Worm (Caenorhabditis elegans) whole organism, late embryonic: ENCODE measurements around the gene ZK546.5.

Experiments used
- C38D4.7 ChIP-seq: fragments of 200-800 bp; sonication (Bioruptor generic); optimal IDR thresholded peaks from 2 replicates; lab custom pipeline; 2018; ENCODE audit warnings: mild to moderate bottlenecking, missing genetic modification characterization, moderate library complexity, missing compliant biosample characterization
- F13H6.1 ChIP-seq: sonication (generic microtip); optimal IDR thresholded peaks from 2 replicates; lab custom pipeline; 2016; ENCODE audit warnings: missing genetic modification characterization, missing compliant biosample characterization
- K09A11.1 ChIP-seq: sonication (generic microtip); optimal IDR thresholded peaks from 2 replicates; lab custom pipeline; 2017; ENCODE audit warnings: antibody characterized with exemption, mild to moderate bottlenecking, missing genetic modification characterization, missing compliant biosample characterization; ENCODE audit not compliant: insufficient read depth
- T23F11.4 ChIP-seq: fragments of 200-800 bp; sonication (Bioruptor generic); optimal IDR thresholded peaks from 2 replicates; lab custom pipeline; 2018; ENCODE audit warnings: mild to moderate bottlenecking, missing genetic modification characterization, missing compliant biosample characterization
- ahr-1 ChIP-seq: sonication (generic microtip); optimal IDR thresholded peaks from 2 replicates; lab custom pipeline; 2016; ENCODE audit warnings: missing genetic modification characterization, missing compliant biosample characterization
- ceh-14 ChIP-seq: sonication (generic microtip); optimal IDR thresholded peaks from 2 replicates; lab custom pipeline; 2016; ENCODE audit warnings: missing genotype, missing genetic modification characterization, missing compliant biosample characterization
- ceh-18 ChIP-seq: sonication (generic microtip); optimal IDR thresholded peaks from 2 replicates; lab custom pipeline; 2016; ENCODE audit warnings: missing genetic modification characterization, missing compliant biosample characterization
- ceh-31 ChIP-seq: sonication (generic microtip); optimal IDR thresholded peaks from 2 replicates; lab custom pipeline; 2016; ENCODE audit warnings: missing genetic modification characterization, missing compliant biosample characterization
- ceh-34 ChIP-seq: sonication (generic microtip); optimal IDR thresholded peaks from 2 replicates; lab custom pipeline; 2016; ENCODE audit warnings: mild to moderate bottlenecking, missing genetic modification characterization, missing compliant biosample characterization
- ceh-48 ChIP-seq: sonication (generic microtip); optimal IDR thresholded peaks from 2 replicates; lab custom pipeline; 2016; ENCODE audit warnings: missing genetic modification characterization, inconsistent platforms, missing compliant biosample characterization
- ceh-6 ChIP-seq: fragments of 200-800 bp; sonication (Bioruptor generic); optimal IDR thresholded peaks from 2 replicates; lab custom pipeline; 2018; ENCODE audit warnings: mild to moderate bottlenecking, missing genetic modification characterization, missing compliant biosample characterization
- ceh-9 ChIP-seq: sonication (generic microtip); optimal IDR thresholded peaks from 2 replicates; lab custom pipeline; 2016; ENCODE audit warnings: mild to moderate bottlenecking, missing genetic modification characterization, inconsistent platforms, missing compliant biosample characterization
- che-1 ChIP-seq: sonication (generic microtip); optimal IDR thresholded peaks from 2 replicates; lab custom pipeline; 2016; ENCODE audit warnings: mild to moderate bottlenecking, missing genetic modification characterization, missing compliant biosample characterization
- dmd-4 ChIP-seq: sonication (generic microtip); optimal IDR thresholded peaks from 2 replicates; lab custom pipeline; 2016; ENCODE audit warnings: borderline replicate concordance, missing genetic modification characterization, missing compliant biosample characterization
- dve-1 ChIP-seq: sonication (generic microtip); optimal IDR thresholded peaks from 2 replicates; lab custom pipeline; 2017; ENCODE audit warnings: antibody characterized with exemption, mild to moderate bottlenecking, missing genetic modification characterization, missing compliant biosample characterization
- elt-2 ChIP-seq: sonication (generic microtip); optimal IDR thresholded peaks from 2 replicates; lab custom pipeline; 2016; ENCODE audit warnings: missing genetic modification reagents, missing genetic modification characterization, missing compliant biosample characterization
- ets-4 ChIP-seq: sonication (generic microtip); optimal IDR thresholded peaks from 2 replicates; lab custom pipeline; 2016; ENCODE audit warnings: missing genetic modification characterization, missing compliant biosample characterization
- fax-1 ChIP-seq: sonication (generic microtip); optimal IDR thresholded peaks from 2 replicates; lab custom pipeline; 2016; ENCODE audit warnings: missing genotype, missing genetic modification characterization, missing compliant biosample characterization
- fkh-6 ChIP-seq: sonication (generic microtip); optimal IDR thresholded peaks from 2 replicates; lab custom pipeline; 2016; ENCODE audit warnings: missing genetic modification characterization, missing compliant biosample characterization
- gmeb-2 ChIP-seq: sonication (generic microtip); optimal IDR thresholded peaks from 2 replicates; lab custom pipeline; 2016; ENCODE audit warnings: missing genetic modification characterization, inconsistent platforms, missing compliant biosample characterization
- hlh-15 ChIP-seq: sonication (generic microtip); optimal IDR thresholded peaks from 2 replicates; lab custom pipeline; 2016; ENCODE audit warnings: missing genetic modification characterization, missing compliant biosample characterization
- hlh-8 ChIP-seq: sonication (generic microtip); optimal IDR thresholded peaks from 2 replicates; lab custom pipeline; 2016; ENCODE audit warnings: missing genotype, missing genetic modification characterization, missing compliant biosample characterization
- lin-11 ChIP-seq: fragments of 200-800 bp; sonication (Bioruptor generic); optimal IDR thresholded peaks from 2 replicates; lab custom pipeline; 2018; ENCODE audit warnings: mild to moderate bottlenecking, missing genetic modification characterization, missing compliant biosample characterization
- madf-2 ChIP-seq: sonication (generic microtip); optimal IDR thresholded peaks from 2 replicates; lab custom pipeline; 2017; ENCODE audit warnings: missing genetic modification characterization, missing compliant biosample characterization
- nhr-232 ChIP-seq: sonication (generic microtip); optimal IDR thresholded peaks from 2 replicates; lab custom pipeline; 2016; ENCODE audit warnings: missing genetic modification characterization, missing compliant biosample characterization
- npax-4 ChIP-seq: sonication (generic microtip); optimal IDR thresholded peaks from 2 replicates; lab custom pipeline; 2016; ENCODE audit warnings: missing genetic modification characterization, missing compliant biosample characterization
- odd-2 ChIP-seq: sonication (generic microtip); optimal IDR thresholded peaks from 2 replicates; lab custom pipeline; 2017; ENCODE audit warnings: antibody characterized with exemption, mild to moderate bottlenecking, missing genetic modification characterization, missing compliant biosample characterization
- pat-9 ChIP-seq: fragments of 200-800 bp; sonication (Bioruptor generic); optimal IDR thresholded peaks from 2 replicates; lab custom pipeline; 2018; ENCODE audit warnings: mild to moderate bottlenecking, missing genetic modification characterization, moderate library complexity, missing compliant biosample characterization
- pha-2 ChIP-seq: sonication (generic microtip); optimal IDR thresholded peaks from 2 replicates; lab custom pipeline; 2017; ENCODE audit warnings: mild to moderate bottlenecking, missing genetic modification characterization, missing compliant biosample characterization
- ref-2 ChIP-seq: sonication (generic microtip); optimal IDR thresholded peaks from 2 replicates; lab custom pipeline; 2016; ENCODE audit warnings: missing genetic modification characterization, missing compliant biosample characterization
- sdc-2 ChIP-seq: sonication (generic microtip); optimal IDR thresholded peaks from 2 replicates; lab custom pipeline; 2016; ENCODE audit warnings: missing genotype, missing genetic modification characterization, missing compliant biosample characterization
- sox-2 ChIP-seq: fragments of 200-800 bp; sonication (Bioruptor generic); IDR thresholded peaks from 2 replicates; pipeline ENCODE4 v1.3.6; 2022; ENCODE audit warnings: missing genetic modification reagents, missing genetic modification characterization, missing compliant biosample characterization
- syd-9 ChIP-seq: sonication (generic microtip); optimal IDR thresholded peaks from 2 replicates; lab custom pipeline; 2016; ENCODE audit warnings: mild to moderate bottlenecking, missing genetic modification characterization, moderate library complexity, missing compliant biosample characterization
- tbx-2 ChIP-seq: sonication (generic microtip); optimal IDR thresholded peaks from 2 replicates; lab custom pipeline; 2016; ENCODE audit warnings: missing genetic modification characterization, missing compliant biosample characterization
- tbx-7 ChIP-seq: sonication (generic microtip); optimal IDR thresholded peaks from 2 replicates; lab custom pipeline; 2016; ENCODE audit warnings: missing genotype, missing genetic modification characterization, missing compliant biosample characterization
- unc-86 ChIP-seq: sonication (generic microtip); optimal IDR thresholded peaks from 2 replicates; lab custom pipeline; 2016; ENCODE audit warnings: missing genetic modification characterization, missing compliant biosample characterization

Gene ZK546.5

DNA sequence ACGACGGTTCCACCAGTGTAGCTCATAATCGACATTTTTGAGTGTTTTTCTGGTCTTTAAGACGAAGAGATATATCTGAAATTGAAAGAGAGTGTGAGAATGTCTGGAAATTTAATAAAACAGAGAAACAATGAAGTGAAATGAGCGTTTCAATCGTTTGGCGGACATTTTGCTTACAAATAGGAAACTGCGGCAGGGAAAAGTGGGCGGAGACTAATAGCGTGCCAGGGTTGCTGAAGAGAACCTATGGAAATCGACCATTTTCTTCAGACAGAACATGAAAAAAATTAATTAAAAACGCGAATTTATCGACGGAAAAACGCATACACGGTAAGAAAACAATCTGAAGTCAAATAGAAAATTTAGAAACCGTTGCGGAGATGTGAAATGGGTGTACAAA lies 19.7 kb downstream of the ZK546.5 start, which contains the start of gene pbs-3 (continued):
- no peak for TF ChIP-seq fkh-6
- TF ChIP-seq gmeb-2 (tag; lab: Kevin White, UChicago), result no peak
- TF ChIP-seq madf-2 (tag; lab: Kevin White, UChicago), result peak; percentile 6
- no peak for TF ChIP-seq dve-1 (tag; lab: Kevin White, UChicago)
- TF ChIP-seq pat-9 (tag; lab: Kevin White, UChicago), result no peak
- no peak for TF ChIP-seq npax-4 (tag; lab: Kevin White, UChicago)
- no peak for TF ChIP-seq syd-9 (tag; lab: Kevin White, UChicago)
- TF ChIP-seq sox-2 (GFP tag; lab: Robert Waterston, UW), result peak; percentile 15; the same call in 1 of the 2 replicates
- TF ChIP-seq ref-2, result peak; percentile 46
- TF ChIP-seq tbx-2 (tag; lab: Kevin White, UChicago), result peak; percentile 88
- no peak for TF ChIP-seq ahr-1 (tag; lab: Kevin White, UChicago)
- peak; percentile 13 for TF ChIP-seq unc-86
- TF ChIP-seq hlh-15, result no peak
- peak; percentile 74 for TF ChIP-seq ceh-14 (tag; lab: Kevin White, UChicago)
- peak; percentile 44 for TF ChIP-seq ceh-18
- no peak for TF ChIP-seq sdc-2 (tag; lab: Kevin White, UChicago)

DNA sequence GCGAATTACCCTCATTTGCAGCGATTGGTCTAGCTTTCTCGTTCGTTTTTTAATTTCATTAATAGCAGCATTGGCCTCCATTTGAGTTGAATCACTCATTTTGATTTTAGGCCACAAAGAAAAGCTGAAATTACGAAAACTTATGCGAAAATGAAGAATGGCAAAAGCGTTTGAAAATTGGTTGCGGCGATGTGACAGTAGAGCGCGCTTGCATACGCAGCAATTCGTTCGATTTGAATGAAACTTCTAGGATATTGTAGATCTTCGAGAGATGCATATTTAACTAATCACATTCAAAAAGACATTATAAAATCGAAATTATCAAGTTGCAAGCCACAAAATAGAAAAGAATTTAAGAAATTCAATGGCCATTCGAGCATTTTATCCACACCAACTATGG lies 24.1 kb downstream of the ZK546.5 start, which contains the start of gene ulp-2:
ulp-2 (minus strand) TSS at position 158 of the 400 bp plus-strand sequence.
- TF ChIP-seq ceh-48 (tag; lab: Kevin White, UChicago) (no peak), ceh-14 (tag; lab: Kevin White, UChicago) (no peak), tbx-7 (tag; lab: Kevin White, UChicago) (no peak), tbx-2 (tag; lab: Kevin White, UChicago) (no peak), fax-1 (no peak), pha-2 (tag; lab: Kevin White, UChicago) (no peak), nhr-232 (no peak), ceh-34 (tag; lab: Kevin White, UChicago) (no peak), ets-4 (tag; lab: Kevin White, UChicago) (no peak), T23F11.4 (no peak)

DNA sequence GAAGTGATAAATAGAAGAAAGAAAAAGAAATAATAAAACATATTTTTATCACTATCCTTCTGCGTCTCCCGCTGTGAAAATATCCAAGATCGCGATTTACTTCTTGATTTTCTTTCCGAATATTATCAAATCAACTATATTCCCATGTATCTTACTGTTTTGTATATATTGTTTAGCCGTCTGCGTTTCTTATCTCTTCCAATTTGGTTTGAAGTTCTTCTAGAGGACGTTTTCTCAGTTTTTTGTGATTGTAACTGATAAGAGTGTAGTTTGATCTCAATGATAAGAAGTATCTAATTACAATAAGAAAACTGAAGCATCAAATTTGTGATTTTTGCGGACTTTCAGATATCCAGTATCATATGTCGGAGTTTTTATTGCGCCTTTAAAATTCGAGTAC lies 25.1 kb downstream of the ZK546.5 start:
- no peak for TF ChIP-seq tbx-2 (tag; lab: Kevin White, UChicago)
- TF ChIP-seq elt-2 (tag; lab: Kevin White, UChicago), result peak; percentile 96
- TF ChIP-seq hlh-8, result no peak
- no peak for TF ChIP-seq ets-4 (tag; lab: Kevin White, UChicago)
- no peak for TF ChIP-seq odd-2 (tag; lab: Kevin White, UChicago)
- TF ChIP-seq, all 69 proteins: peak for 1

DNA sequence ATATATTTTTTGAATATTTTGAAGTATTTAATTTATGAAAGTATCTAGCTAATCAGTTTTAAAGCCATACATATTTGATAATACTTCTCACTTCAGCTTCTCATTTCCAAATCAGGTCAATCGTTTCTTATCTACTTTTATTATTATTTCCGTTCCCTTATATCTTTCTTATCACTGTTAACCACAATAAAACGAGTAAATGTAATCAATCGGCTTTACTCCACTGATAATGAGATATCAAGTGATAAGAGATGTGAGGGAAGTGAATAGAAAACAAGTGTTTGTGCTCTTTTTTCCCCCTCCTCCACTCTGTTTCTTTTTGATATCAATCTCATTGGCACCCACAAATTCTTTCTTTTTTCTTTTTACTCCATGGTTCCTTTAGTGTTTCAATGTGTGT lies 31.0 kb downstream of the ZK546.5 start:
- TF ChIP-seq elt-2 (tag; lab: Kevin White, UChicago) (peak; percentile 99), dmd-4 (tag; lab: Kevin White, UChicago) (no peak), F13H6.1 (tag; lab: Kevin White, UChicago) (no peak), ceh-14 (tag; lab: Kevin White, UChicago) (no peak), odd-2 (tag; lab: Kevin White, UChicago) (no peak), tbx-2 (tag; lab: Kevin White, UChicago) (no peak)

DNA sequence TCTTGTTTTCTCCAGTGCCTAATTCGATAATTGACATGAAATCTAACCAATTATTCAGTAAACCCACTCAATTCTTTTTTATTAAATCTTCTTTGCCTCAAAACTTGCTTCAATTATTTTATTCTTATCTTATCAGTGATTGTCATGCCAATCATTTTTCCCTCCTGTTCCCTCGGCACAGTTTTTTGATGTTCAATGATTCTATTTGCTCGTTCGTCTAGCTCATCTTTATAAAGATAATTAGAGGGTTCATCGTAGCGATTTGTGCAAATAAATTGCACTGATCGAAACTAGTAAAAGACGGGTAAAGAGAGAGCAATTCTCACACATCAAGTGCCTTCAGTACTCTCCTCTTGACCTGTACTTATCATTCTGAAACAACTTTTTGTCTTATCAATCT lies 32.0 kb downstream of the ZK546.5 start:
- TF ChIP-seq ref-2 (no peak), elt-2 (tag; lab: Kevin White, UChicago) (peak; percentile 93)

DNA sequence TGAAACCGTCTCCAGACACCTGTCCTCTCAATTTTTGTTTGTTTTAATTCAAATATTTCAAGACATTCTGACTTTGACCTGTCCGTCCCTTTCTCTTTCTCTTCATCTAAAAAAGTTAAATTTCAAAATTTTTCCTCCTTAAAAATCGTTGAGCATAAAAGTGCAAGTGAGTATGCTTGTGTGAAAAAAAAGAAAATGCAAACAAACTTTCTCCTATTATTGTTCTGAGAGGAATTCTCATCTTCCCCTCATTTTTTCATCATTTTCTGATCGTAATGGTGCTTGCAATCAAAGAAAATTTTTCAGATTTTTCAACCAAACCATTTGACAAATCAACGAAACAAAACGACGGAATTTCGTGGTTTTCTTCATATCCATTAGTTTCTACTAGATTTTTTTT lies 33.2 kb downstream of the ZK546.5 start, which contains the start of gene shc-2:
shc-2 (plus strand) TSS at position 301 of the 400 bp plus-strand sequence.
- TF ChIP-seq ceh-34 (tag; lab: Kevin White, UChicago), result no peak
- TF ChIP-seq tbx-7 (tag; lab: Kevin White, UChicago), result no peak
- no peak for TF ChIP-seq C38D4.7 (GFP tag; lab: Kevin White, UChicago)
- no peak for TF ChIP-seq gmeb-2 (tag; lab: Kevin White, UChicago)
- no peak for TF ChIP-seq ceh-6 (GFP tag; lab: Kevin White, UChicago)
- no peak for TF ChIP-seq dve-1 (tag; lab: Kevin White, UChicago)
- TF ChIP-seq tbx-2 (tag; lab: Kevin White, UChicago), result no peak
- no peak for TF ChIP-seq che-1 (tag; lab: Kevin White, UChicago)
- TF ChIP-seq ceh-31, result no peak
- no peak for TF ChIP-seq lin-11 (tag; lab: Kevin White, UChicago)
- TF ChIP-seq ceh-9, result no peak
- TF ChIP-seq syd-9 (tag; lab: Kevin White, UChicago), result no peak
- no peak for TF ChIP-seq fax-1
- no peak for TF ChIP-seq K09A11.1
- no peak for TF ChIP-seq sox-2 (GFP tag; lab: Robert Waterston, UW)
